Fruit fly (Drosophila melanogaster) whole organism, embryonic: Measurements from ENCODE around the gene mbt.
A peak's percentile ranks its signal among the peaks of the same experiment; 100 is the strongest.

ENCODE experiments used
- Ada2b ChIP-seq: fragments of 200-800 bp; sonication (Bioruptor generic); IDR thresholded peaks from 2 replicates; pipeline ENCODE4 v1.3.6; 2022; ENCODE audit warnings: missing biosample characterization, missing genetic modification characterization
- Adf1 ChIP-seq: fragments of 200-800 bp; sonication (Bioruptor generic); IDR thresholded peaks from 2 replicates; pipeline ENCODE4 v1.3.6; 2022; ENCODE audit warnings: missing biosample characterization, missing genetic modification characterization
- Antp ChIP-seq: fragments of 200-800 bp; sonication (Bioruptor generic); optimal IDR thresholded peaks from 3 replicates; lab custom pipeline; 2016; ENCODE audit warnings: missing biosample characterization, missing genetic modification characterization
- CG10267 ChIP-seq: fragments of 200-800 bp; sonication (Bioruptor generic); optimal IDR thresholded peaks from 2 replicates; lab custom pipeline; 2018; ENCODE audit warnings: missing biosample characterization, mild to moderate bottlenecking, missing genetic modification characterization, moderate library complexity
- CG11085 ChIP-seq: fragments of 200-800 bp; sonication (Bioruptor generic); IDR thresholded peaks from 2 replicates; pipeline ENCODE4 v1.3.6; 2022; ENCODE audit warnings: missing biosample characterization, missing genetic modification characterization
- CG11504 ChIP-seq: fragments of 200-800 bp; sonication (Bioruptor generic); optimal IDR thresholded peaks from 3 replicates; lab custom pipeline; 2019; ENCODE audit warnings: missing biosample characterization, mild to moderate bottlenecking, missing genetic modification characterization, moderate library complexity
- CG12155 ChIP-seq: fragments of 200-800 bp; sonication (Bioruptor generic); optimal IDR thresholded peaks from 3 replicates; lab custom pipeline; 2016; ENCODE audit warnings: missing biosample characterization, missing genetic modification characterization
- CG12299 ChIP-seq: fragments of 200-800 bp; sonication (Bioruptor generic); optimal IDR thresholded peaks from 2 replicates; lab custom pipeline; 2018; ENCODE audit warnings: missing biosample characterization, mild to moderate bottlenecking, missing genetic modification characterization
- CG12744 ChIP-seq: fragments of 200-800 bp; sonication (Bioruptor generic); optimal IDR thresholded peaks from 2 replicates; lab custom pipeline; 2016; ENCODE audit warnings: missing biosample characterization, missing genetic modification characterization
- CG13287 ChIP-seq: fragments of 200-800 bp; sonication (Bioruptor generic); IDR thresholded peaks from 2 replicates; pipeline ENCODE4 v1.3.6; 2022; ENCODE audit warnings: missing biosample characterization, missing genetic modification characterization; ENCODE audit not compliant: partially characterized antibody
- CG14014 ChIP-seq: fragments of 200-800 bp; sonication (Bioruptor generic); IDR thresholded peaks from 2 replicates; pipeline ENCODE4 v1.3.6; 2022; ENCODE audit warnings: missing biosample characterization, missing genetic modification characterization
- CG1647 ChIP-seq: fragments of 200-800 bp; sonication (Bioruptor generic); optimal IDR thresholded peaks from 3 replicates; lab custom pipeline; 2016; ENCODE audit warnings: missing biosample characterization, missing genetic modification characterization
- CG4282 ChIP-seq: fragments of 200-800 bp; sonication (Bioruptor generic); optimal IDR thresholded peaks from 2 replicates; lab custom pipeline; 2016; ENCODE audit warnings: missing biosample characterization, missing genetic modification characterization
- CG4360 ChIP-seq: fragments of 200-800 bp; sonication (Bioruptor generic); IDR thresholded peaks from 2 replicates; pipeline ENCODE4 v1.3.6; 2022; ENCODE audit warnings: missing biosample characterization, missing genetic modification characterization
- CG4820 ChIP-seq: fragments of 200-800 bp; sonication (Bioruptor generic); optimal IDR thresholded peaks from 3 replicates; lab custom pipeline; 2016; ENCODE audit warnings: missing biosample characterization, missing genetic modification characterization
- CG7556 ChIP-seq: fragments of 200-800 bp; sonication (Bioruptor generic); optimal IDR thresholded peaks from 2 replicates; lab custom pipeline; 2017; ENCODE audit warnings: missing biosample characterization, mild to moderate bottlenecking, missing genetic modification characterization
- CG8478 ChIP-seq: fragments of >200 bp; optimal IDR thresholded peaks from 2 replicates; lab custom pipeline; 2018
- Dbx ChIP-seq: fragments of 200-800 bp; sonication (Bioruptor generic); IDR thresholded peaks from 3 replicates; pipeline ENCODE4 v1.3.6; 2022; ENCODE audit warnings: missing biosample characterization, missing genetic modification characterization
- HLHmδ ChIP-seq: fragments of 200-800 bp; sonication (Bioruptor generic); optimal IDR thresholded peaks from 2 replicates; lab custom pipeline; 2018; ENCODE audit warnings: missing biosample characterization, mild to moderate bottlenecking, missing genetic modification characterization, moderate library complexity
- Lpt ChIP-seq: fragments of >200 bp; optimal IDR thresholded peaks from 2 replicates; lab custom pipeline; 2018; ENCODE audit warnings: missing biosample characterization, missing genetic modification characterization
- Med ChIP-seq: fragments of 200-800 bp; sonication (Bioruptor generic); peaks from one replicate; lab custom pipeline; 2016; ENCODE audit warnings: missing biosample characterization, missing genetic modification characterization, mild to moderate bottlenecking, inconsistent platforms, moderate library complexity
- Ptx1 ChIP-seq: fragments of 200-800 bp; sonication (Bioruptor generic); IDR thresholded peaks from 2 replicates; pipeline ENCODE4 v1.3.6; 2022; ENCODE audit warnings: missing biosample characterization, missing genetic modification characterization
- Side ChIP-seq: fragments of 200-800 bp; sonication (Bioruptor generic); optimal IDR thresholded peaks from 2 replicates; lab custom pipeline; 2016; ENCODE audit warnings: missing biosample characterization, missing genetic modification characterization
- Sox100B ChIP-seq: fragments of 200-800 bp; sonication (Bioruptor generic); optimal IDR thresholded peaks from 3 replicates; lab custom pipeline; 2018; ENCODE audit warnings: missing biosample characterization, mild to moderate bottlenecking, missing genetic modification characterization
- Stat92E ChIP-seq, 3 experiments: fragments of >200 bp in 2 of 3; fragments of 200-800 bp in 1 of 3; sonication (Bioruptor generic) in 1 of 3; optimal IDR thresholded peaks; 2 replicates each; lab custom pipeline; 2017 to 2019; ENCODE audit warnings: missing biosample characterization in 3 of 3, missing genetic modification characterization in 3 of 3, mild to moderate bottlenecking in 1 of 3, moderate library complexity in 1 of 3
- abd-A ChIP-seq: fragments of 200-800 bp; sonication (Bioruptor generic); optimal IDR thresholded peaks from 3 replicates; lab custom pipeline; 2019; ENCODE audit warnings: missing biosample characterization, mild to moderate bottlenecking, missing genetic modification characterization, moderate library complexity
- btn ChIP-seq: fragments of 200-800 bp; sonication (Bioruptor generic); optimal IDR thresholded peaks from 2 replicates; lab custom pipeline; 2016; ENCODE audit warnings: missing biosample characterization, missing genetic modification characterization
- cg ChIP-seq: fragments of 200-800 bp; sonication (Bioruptor generic); optimal IDR thresholded peaks from 3 replicates; lab custom pipeline; 2019; ENCODE audit warnings: missing biosample characterization, mild to moderate bottlenecking, missing genetic modification characterization, moderate library complexity
- chinmo ChIP-seq: fragments of 200-800 bp; sonication (Bioruptor generic); IDR thresholded peaks from 4 replicates; pipeline ENCODE4 v1.3.6; 2022; ENCODE audit warnings: missing biosample characterization, missing genetic modification characterization; ENCODE audit not compliant: partially characterized antibody
- corto ChIP-seq: fragments of 200-800 bp; sonication (Bioruptor generic); optimal IDR thresholded peaks from 2 replicates; lab custom pipeline; 2016; ENCODE audit warnings: missing biosample characterization, mild to moderate bottlenecking, missing genetic modification characterization, moderate library complexity
- dmrt99B ChIP-seq: fragments of 200-800 bp; sonication (Bioruptor generic); optimal IDR thresholded peaks from 2 replicates; lab custom pipeline; 2018; ENCODE audit warnings: missing biosample characterization, mild to moderate bottlenecking, missing genetic modification characterization, moderate library complexity
- dpn ChIP-seq, 2 experiments: fragments of 200-800 bp; sonication (Bioruptor generic); optimal IDR thresholded peaks; 3 replicates each; lab custom pipeline; 2016; ENCODE audit warnings: missing biosample characterization in 2 of 2, missing genetic modification characterization in 2 of 2
- esg ChIP-seq: fragments of 200-800 bp; sonication (Bioruptor generic); conservative IDR thresholded peaks from 2 replicates; pipeline ENCODE4 v1.3.6; 2022; ENCODE audit warnings: missing biosample characterization, missing genetic modification characterization
- ftz-f1 ChIP-seq: fragments of 200-800 bp; sonication (Bioruptor generic); optimal IDR thresholded peaks from 2 replicates; lab custom pipeline; 2016; ENCODE audit warnings: missing biosample characterization, missing genetic modification characterization
- gcm ChIP-seq: fragments of 200-800 bp; sonication (Bioruptor generic); optimal IDR thresholded peaks from 2 replicates; lab custom pipeline; 2019; ENCODE audit warnings: missing biosample characterization, mild to moderate bottlenecking, missing genetic modification characterization, moderate library complexity
- ind ChIP-seq: fragments of 200-800 bp; sonication (Bioruptor generic); optimal IDR thresholded peaks from 3 replicates; lab custom pipeline; 2016; ENCODE audit warnings: missing biosample characterization, missing genetic modification characterization
- mirr ChIP-seq: fragments of 200-800 bp; sonication (Bioruptor generic); optimal IDR thresholded peaks from 3 replicates; lab custom pipeline; 2018; ENCODE audit warnings: missing biosample characterization, mild to moderate bottlenecking, missing genetic modification characterization
- pfk ChIP-seq: fragments of 200-800 bp; sonication (Bioruptor generic); optimal IDR thresholded peaks from 2 replicates; lab custom pipeline; 2018; ENCODE audit warnings: missing biosample characterization, mild to moderate bottlenecking, missing genetic modification characterization, moderate library complexity
- sc ChIP-seq, 3 experiments: fragments of >200 bp in 2 of 3; fragments of 200-800 bp in 1 of 3; sonication (Bioruptor generic) in 1 of 3; optimal IDR thresholded peaks; 2 replicates in 2 of 3; 3 replicates in 1 of 3; lab custom pipeline; 2017; ENCODE audit warnings: mild to moderate bottlenecking in 1 of 3, missing biosample characterization in 1 of 3, missing genetic modification characterization in 1 of 3, missing genetic modification reagents in 1 of 3
- scrt ChIP-seq: fragments of 200-800 bp; sonication (Bioruptor generic); optimal IDR thresholded peaks from 2 replicates; lab custom pipeline; 2018; ENCODE audit warnings: missing biosample characterization, mild to moderate bottlenecking, missing genetic modification characterization, moderate library complexity
- stwl ChIP-seq: fragments of 200-800 bp; sonication (Bioruptor generic); optimal IDR thresholded peaks from 3 replicates; lab custom pipeline; 2018; ENCODE audit warnings: missing biosample characterization, mild to moderate bottlenecking, missing genetic modification characterization, moderate library complexity
- sug ChIP-seq: fragments of 200-800 bp; optimal IDR thresholded peaks from 2 replicates; lab custom pipeline; 2019; ENCODE audit warnings: missing biosample characterization, mild to moderate bottlenecking, missing genetic modification characterization, moderate library complexity
- tna ChIP-seq: fragments of 200-800 bp; sonication (Bioruptor generic); IDR thresholded peaks from 2 replicates; pipeline ENCODE4 v1.3.6; 2022; ENCODE audit warnings: missing biosample characterization, missing genetic modification characterization; ENCODE audit not compliant: partially characterized antibody
- ttk ChIP-seq: fragments of 200-800 bp; sonication (Bioruptor generic); IDR thresholded peaks from 2 replicates; pipeline ENCODE4 v2.1.2; 2022; ENCODE audit warnings: missing biosample characterization, missing genetic modification characterization
- unc-4 ChIP-seq: fragments of 200-800 bp; sonication (Bioruptor generic); IDR thresholded peaks from 2 replicates; pipeline ENCODE4 v1.3.6; 2022; ENCODE audit warnings: missing biosample characterization, missing genetic modification characterization; ENCODE audit not compliant: partially characterized antibody
- wdn ChIP-seq: fragments of 200-800 bp; sonication (Bioruptor generic); IDR thresholded peaks from 2 replicates; pipeline ENCODE4 v1.3.6; 2022; ENCODE audit warnings: missing biosample characterization, missing genetic modification characterization
- zfh1 ChIP-seq: fragments of 200-800 bp; sonication (Bioruptor generic); IDR thresholded peaks from 3 replicates; pipeline ENCODE4 v1.3.6; 2022; ENCODE audit warnings: missing biosample characterization, missing genetic modification characterization

The mbt gene

DNA sequence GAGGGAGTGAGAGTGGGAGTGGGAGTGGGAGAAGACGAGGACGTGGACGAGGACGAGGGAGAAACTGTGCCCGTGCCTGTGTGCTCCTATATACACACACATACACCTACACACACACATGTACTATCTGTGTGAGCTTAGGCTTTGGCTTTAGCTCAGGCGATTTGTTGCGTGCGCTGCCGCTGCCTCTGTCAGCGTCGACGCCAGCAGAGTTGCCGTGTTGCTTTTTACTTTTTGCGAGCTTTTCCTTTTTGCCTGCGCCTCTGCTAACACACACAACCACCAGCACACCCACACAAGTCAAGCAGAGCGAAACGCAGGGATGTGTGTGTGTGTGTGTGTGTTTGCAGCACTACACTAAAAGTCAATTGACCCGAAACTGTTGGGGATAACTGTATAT, 28.3 kb upstream of the mbt start:
- no peak for TF ChIP-seq gcm (GFP tag; lab: Kevin White, UChicago)
- peak; percentile 41 for TF ChIP-seq Med
- TF ChIP-seq Adf1 (GFP tag; lab: Robert Waterston, UW): peak; percentile 93
- no peak for TF ChIP-seq Side (GFP tag; lab: Kevin White, UChicago)
- TF ChIP-seq chinmo (GFP tag; lab: Robert Waterston, UW): 0 out of 4 replicates have a peak, but pooled peaks have one; percentile 13
- TF ChIP-seq cg (GFP tag; lab: Kevin White, UChicago): peak; percentile 19
- peak; percentile 17 for TF ChIP-seq scrt (GFP tag; lab: Kevin White, UChicago)
- TF ChIP-seq, all 482 proteins: peak for 5

DNA sequence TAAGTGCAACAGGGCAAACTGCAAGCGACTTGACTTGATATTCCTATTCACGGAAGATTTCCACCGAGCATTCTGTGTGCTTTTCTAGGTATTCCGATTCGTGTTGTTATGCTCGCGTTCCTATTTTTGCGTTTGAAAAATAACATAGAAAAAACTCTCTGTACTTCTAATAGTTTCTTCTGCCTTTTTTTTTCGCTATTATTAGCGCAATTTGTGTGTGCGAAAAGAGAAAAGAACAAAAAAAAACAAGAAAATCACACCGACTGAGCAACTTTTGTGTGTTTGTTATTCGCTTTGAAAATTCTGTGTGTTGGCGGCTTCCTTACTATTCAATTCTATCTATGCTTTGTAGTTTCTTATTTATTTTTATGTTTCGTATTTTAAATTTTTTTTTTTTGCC, 26.8 kb upstream of the mbt start:
- TF ChIP-seq mirr (GFP tag; lab: Kevin White, UChicago) (no peak), abd-A (tag; lab: Kevin White, UChicago) (no peak), CG12744 (GFP tag; lab: Kevin White, UChicago) (no peak), CG4360 (GFP tag; lab: Robert Waterston, UW) (no peak), pfk (GFP tag; lab: Kevin White, UChicago) (no peak), ftz-f1 (GFP tag; lab: Kevin White, UChicago) (no peak), sug (no peak)

DNA sequence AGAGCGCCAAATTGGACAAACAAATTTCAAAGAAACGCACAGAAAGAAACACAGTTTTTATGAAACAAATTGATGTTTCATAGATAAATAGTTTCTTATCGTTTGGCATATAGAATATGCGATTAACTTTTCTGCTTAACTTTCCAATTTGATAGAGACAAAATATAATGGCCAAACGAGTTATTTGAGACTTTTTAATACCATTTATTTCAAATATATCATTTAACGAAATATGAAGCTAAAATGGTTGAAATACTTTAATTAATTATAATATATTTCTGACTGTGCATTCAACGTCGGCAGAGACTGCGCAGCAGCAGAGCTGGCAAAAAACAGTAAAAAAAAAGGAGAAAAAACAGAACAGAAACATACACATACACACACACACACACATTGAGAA, 24.9 kb upstream of the mbt start:
- TF ChIP-seq HLHmδ (GFP tag; lab: Kevin White, UChicago) (no peak), sc (optimal IDR thresholded peaks at IDR 0.05; lab: Kevin White, UChicago) (no peak), sc (GFP tag; optimal IDR thresholded peaks at IDR 0.05; lab: Kevin White, UChicago) (no peak), btn (GFP tag; lab: Kevin White, UChicago) (no peak), CG4282 (no peak), scrt (GFP tag; lab: Kevin White, UChicago) (peak; percentile 11), CG8478 (no peak), Sox100B (GFP tag; lab: Kevin White, UChicago) (peak; percentile 17), stwl (no peak), ttk (GFP tag; lab: Robert Waterston, UW) (no peak), CG11085 (GFP tag; lab: Robert Waterston, UW) (no peak), CG4360 (GFP tag; lab: Robert Waterston, UW) (no peak), CG4820 (GFP tag; lab: Kevin White, UChicago) (no peak), CG11504 (tag; lab: Kevin White, UChicago) (peak; percentile 51), Ptx1 (0 out of 2 replicates have a peak, but pooled peaks have one; percentile 16), wdn (no peak), CG1647 (GFP tag; lab: Kevin White, UChicago) (no peak), dmrt99B (tag; lab: Kevin White, UChicago) (peak; percentile 45), CG14014 (GFP tag; lab: Robert Waterston, UW) (no peak), CG12299 (no peak), corto (GFP tag; lab: Kevin White, UChicago) (no peak), dpn (GFP tag; optimal IDR thresholded peaks at IDR 0.05; lab: Kevin White, UChicago) (no peak), Dbx (no peak), CG12155 (GFP tag; lab: Kevin White, UChicago) (peak; percentile 0), esg (GFP tag; lab: Robert Waterston, UW) (no peak), CG13287 (GFP tag; lab: Robert Waterston, UW) (no peak), zfh1 (GFP tag; lab: Robert Waterston, UW) (no peak), Antp (GFP tag; lab: Kevin White, UChicago) (no peak), unc-4 (GFP tag; lab: Robert Waterston, UW) (no peak), pfk (GFP tag; lab: Kevin White, UChicago) (no peak), tna (GFP tag; lab: Robert Waterston, UW) (no peak), Lpt (GFP tag; lab: Kevin White, UChicago) (no peak), ind (GFP tag; lab: Kevin White, UChicago) (no peak), Stat92E (GFP tag; optimal IDR thresholded peaks at IDR 0.05; lab: Kevin White, UChicago) (no peak), Ada2b (GFP tag; lab: Robert Waterston, UW) (peak; percentile 44; the same call in 1 of the 2 replicates), CG10267 (tag; lab: Kevin White, UChicago) (peak; percentile 1), CG7556 (peak; percentile 45)
